Worm (Caenorhabditis elegans) whole organism, young adult: ENCODE results near the gene dyn-1.

Experiments
- B0336.3 ChIP-seq: fragments of 200-800 bp; sonication (Bioruptor generic); IDR thresholded peaks from 2 replicates; pipeline ENCODE4 v1.3.6; 2022; ENCODE audit warnings: missing genetic modification characterization, missing compliant biosample characterization
- C06A6.2 ChIP-seq: fragments of 200-800 bp; sonication (Bioruptor generic); conservative IDR thresholded peaks from 2 replicates; pipeline ENCODE4 v1.3.6; 2022; ENCODE audit warnings: missing genetic modification characterization, missing compliant biosample characterization
- D2030.7 ChIP-seq: fragments of 200-800 bp; sonication (Bioruptor generic); IDR thresholded peaks from 2 replicates; pipeline ENCODE4 v1.3.6; 2022; ENCODE audit warnings: missing genetic modification reagents, missing genetic modification characterization, missing compliant biosample characterization
- F23B12.7 ChIP-seq: sonication (generic microtip); optimal IDR thresholded peaks from 2 replicates; lab custom pipeline; 2017; ENCODE audit warnings: missing genetic modification characterization, mild to moderate bottlenecking, missing compliant biosample characterization, antibody characterized with exemption, moderate library complexity; ENCODE audit not compliant: insufficient read depth
- F37B4.10 ChIP-seq: fragments of 200-800 bp; sonication (Bioruptor generic); IDR thresholded peaks from 2 replicates; pipeline ENCODE4 v1.3.6; 2022; ENCODE audit warnings: missing genetic modification characterization, missing compliant biosample characterization
- F55B11.4 ChIP-seq: sonication (generic microtip); optimal IDR thresholded peaks from 2 replicates; lab custom pipeline; 2016; ENCODE audit warnings: missing compliant biosample characterization, missing genetic modification characterization, borderline replicate concordance; ENCODE audit not compliant: insufficient read depth
- F57C9.4 ChIP-seq: sonication (generic microtip); optimal IDR thresholded peaks from 2 replicates; lab custom pipeline; 2017; ENCODE audit warnings: mild to moderate bottlenecking, missing genetic modification characterization, missing compliant biosample characterization
- K12H6.12 ChIP-seq: fragments of 200-800 bp; sonication (Bioruptor generic); optimal IDR thresholded peaks from 2 replicates; lab custom pipeline; 2018; ENCODE audit warnings: mild to moderate bottlenecking, missing genetic modification characterization, missing compliant biosample characterization
- T26A5.8 ChIP-seq: sonication (generic microtip); optimal IDR thresholded peaks from 2 replicates; lab custom pipeline; 2016; ENCODE audit warnings: missing genetic modification characterization, missing compliant biosample characterization
- Y67H2A.10 ChIP-seq: fragments of 200-800 bp; sonication (Bioruptor generic); conservative IDR thresholded peaks from 2 replicates; pipeline ENCODE4 v1.3.6; 2022; ENCODE audit warnings: missing genetic modification reagents, missing genetic modification characterization, missing compliant biosample characterization
- Y79H2A.3 ChIP-seq: fragments of 200-800 bp; sonication (Bioruptor generic); conservative IDR thresholded peaks from 2 replicates; pipeline ENCODE4 v1.3.6; 2022; ENCODE audit warnings: missing genetic modification reagents, missing genetic modification characterization, missing compliant biosample characterization
- Y95B8A.8 ChIP-seq: fragments of 200-800 bp; sonication (Bioruptor generic); IDR thresholded peaks from 2 replicates; pipeline ENCODE4 v1.3.6; 2022; ENCODE audit warnings: missing genetic modification reagents, missing genetic modification characterization, missing compliant biosample characterization
- ZK185.1 ChIP-seq: sonication (generic microtip); optimal IDR thresholded peaks from 2 replicates; lab custom pipeline; 2016; ENCODE audit warnings: mild to moderate bottlenecking, missing genetic modification characterization, missing compliant biosample characterization; ENCODE audit not compliant: poor library complexity, severe bottlenecking
- akir-1 ChIP-seq: fragments of 200-800 bp; sonication (Bioruptor generic); optimal IDR thresholded peaks from 2 replicates; lab custom pipeline; 2018; ENCODE audit warnings: mild to moderate bottlenecking, missing genetic modification characterization, moderate library complexity, missing compliant biosample characterization
- athp-1 ChIP-seq: sonication (generic microtip); optimal IDR thresholded peaks from 2 replicates; lab custom pipeline; 2017; ENCODE audit warnings: mild to moderate bottlenecking, missing genetic modification characterization, missing compliant biosample characterization
- attf-3 ChIP-seq: fragments of 200-800 bp; sonication (Bioruptor generic); conservative IDR thresholded peaks from 2 replicates; pipeline ENCODE4 v1.3.6; 2022; ENCODE audit warnings: missing genetic modification reagents, missing genetic modification characterization, missing compliant biosample characterization
- attf-6 ChIP-seq: fragments of 200-800 bp; sonication (Bioruptor generic); IDR thresholded peaks from 2 replicates; pipeline ENCODE4 v1.3.6; 2022; ENCODE audit warnings: missing genetic modification reagents, missing genetic modification characterization, missing compliant biosample characterization
- ceh-58 ChIP-seq: fragments of 200-800 bp; sonication (Bioruptor generic); IDR thresholded peaks from 2 replicates; pipeline ENCODE4 v1.3.6; 2022; ENCODE audit warnings: missing genetic modification characterization, missing compliant biosample characterization
- dpl-1 ChIP-seq: fragments of 150-350 bp; optimal IDR thresholded peaks from 2 replicates; lab custom pipeline; 2014; ENCODE audit warnings: missing biosample characterization, missing genetic modification reagents, missing genetic modification characterization
- efl-1 ChIP-seq: fragments of 150-350 bp; optimal IDR thresholded peaks from 2 replicates; lab custom pipeline; 2014; ENCODE audit warnings: missing biosample characterization, missing genetic modification reagents, missing genetic modification characterization
- fkh-3 ChIP-seq: sonication (generic microtip); optimal IDR thresholded peaks from 2 replicates; lab custom pipeline; 2016; ENCODE audit warnings: mild to moderate bottlenecking, missing genetic modification characterization, missing compliant biosample characterization
- him-1 ChIP-seq: sonication (generic microtip); optimal IDR thresholded peaks from 2 replicates; lab custom pipeline; 2016; ENCODE audit warnings: missing genotype, missing genetic modification reagents, missing genetic modification characterization, missing compliant biosample characterization
- hlh-12 ChIP-seq: sonication (generic microtip); optimal IDR thresholded peaks from 2 replicates; lab custom pipeline; 2016; ENCODE audit warnings: missing genetic modification characterization, missing compliant biosample characterization
- hmg-1.2 ChIP-seq: fragments of 200-800 bp; sonication (Bioruptor generic); IDR thresholded peaks from 2 replicates; pipeline ENCODE4 v1.3.6; 2022; ENCODE audit warnings: missing genetic modification reagents, missing genetic modification characterization, missing compliant biosample characterization
- hrde-1 ChIP-seq: sonication (generic microtip); optimal IDR thresholded peaks from 2 replicates; lab custom pipeline; 2016; ENCODE audit warnings: missing genetic modification characterization, mild to moderate bottlenecking, missing compliant biosample characterization, moderate library complexity, missing genotype, missing genetic modification reagents, borderline replicate concordance
- let-607 ChIP-seq, 2 experiments: fragments of 200-800 bp in 1 of 2; sonication (Bioruptor generic) in 1 of 2; sonication (generic microtip) in 1 of 2; optimal IDR thresholded peaks; 2 replicates each; lab custom pipeline; 2016 to 2018; ENCODE audit warnings: mild to moderate bottlenecking in 2 of 2, missing compliant biosample characterization in 2 of 2, missing genetic modification characterization in 2 of 2, moderate library complexity in 2 of 2, missing genotype in 1 of 2
- lin-26 ChIP-seq: fragments of 200-800 bp; sonication (Bioruptor generic); IDR thresholded peaks from 2 replicates; pipeline ENCODE4 v1.3.6; 2022; ENCODE audit warnings: missing genetic modification reagents, missing genetic modification characterization, missing compliant biosample characterization
- lin-35 ChIP-seq, 3 experiments: fragments of 150-350 bp in 2 of 3; sonication (generic microtip) in 1 of 3; optimal IDR thresholded peaks; 2 replicates each; lab custom pipeline; 2014 to 2018; ENCODE audit warnings: missing biosample characterization in 3 of 3, missing genetic modification characterization in 3 of 3, missing genetic modification reagents in 3 of 3
- lsy-27 ChIP-seq: sonication (generic microtip); optimal IDR thresholded peaks from 2 replicates; lab custom pipeline; 2017; ENCODE audit warnings: missing genetic modification characterization, mild to moderate bottlenecking, missing compliant biosample characterization, antibody characterized with exemption, missing genotype, borderline replicate concordance; ENCODE audit not compliant: insufficient read depth
- madf-6 ChIP-seq: fragments of 200-800 bp; sonication (Bioruptor generic); IDR thresholded peaks from 2 replicates; pipeline ENCODE4 v1.3.6; 2022; ENCODE audit warnings: missing genetic modification reagents, missing genetic modification characterization, missing compliant biosample characterization
- mcd-1 ChIP-seq: fragments of 200-800 bp; sonication (Bioruptor generic); IDR thresholded peaks from 2 replicates; pipeline ENCODE4 v1.3.6; 2022; ENCODE audit warnings: missing genetic modification reagents, missing genetic modification characterization, missing compliant biosample characterization
- mes-4 ChIP-seq: sonication (generic microtip); optimal IDR thresholded peaks from 2 replicates; lab custom pipeline; 2016; ENCODE audit warnings: missing genotype, missing genetic modification characterization, missing compliant biosample characterization
- nhr-179 ChIP-seq: sonication (generic microtip); optimal IDR thresholded peaks from 2 replicates; lab custom pipeline; 2016; ENCODE audit warnings: mild to moderate bottlenecking, missing genetic modification characterization, missing compliant biosample characterization
- rcor-1 ChIP-seq: fragments of 200-800 bp; sonication (Bioruptor generic); IDR thresholded peaks from 2 replicates; pipeline ENCODE4 v1.3.6; 2022; ENCODE audit warnings: missing genetic modification reagents, missing genetic modification characterization, missing compliant biosample characterization
- rec-8 ChIP-seq, 2 experiments: sonication (generic microtip); optimal IDR thresholded peaks; 2 replicates each; lab custom pipeline; 2016; ENCODE audit warnings: mild to moderate bottlenecking in 2 of 2, missing genetic modification characterization in 2 of 2, missing genetic modification reagents in 2 of 2, missing genotype in 2 of 2, missing biosample characterization in 1 of 2, missing compliant biosample characterization in 1 of 2, moderate library complexity in 1 of 2
- snpc-1.1 ChIP-seq: sonication (generic microtip); optimal IDR thresholded peaks from 2 replicates; lab custom pipeline; 2017; ENCODE audit warnings: missing genetic modification characterization, mild to moderate bottlenecking, missing compliant biosample characterization, antibody characterized with exemption, moderate library complexity, missing genotype, missing genetic modification reagents; ENCODE audit not compliant: insufficient read depth
- snpc-1.3 ChIP-seq: sonication (generic microtip); optimal IDR thresholded peaks from 2 replicates; lab custom pipeline; 2017; ENCODE audit warnings: missing genetic modification characterization, mild to moderate bottlenecking, missing compliant biosample characterization, antibody characterized with exemption, moderate library complexity, missing genotype, missing genetic modification reagents; ENCODE audit not compliant: insufficient read depth
- somi-1 ChIP-seq: fragments of 200-800 bp; sonication (Bioruptor generic); optimal IDR thresholded peaks from 2 replicates; lab custom pipeline; 2018; ENCODE audit warnings: mild to moderate bottlenecking, missing genetic modification characterization, missing compliant biosample characterization
- unc-130 ChIP-seq: sonication (generic microtip); optimal IDR thresholded peaks from 2 replicates; lab custom pipeline; 2016; ENCODE audit warnings: missing genetic modification reagents, missing genetic modification characterization, missing compliant biosample characterization
- xnd-1 ChIP-seq: sonication (generic microtip); optimal IDR thresholded peaks from 2 replicates; lab custom pipeline; 2016; ENCODE audit warnings: missing genotype, missing genetic modification reagents, missing genetic modification characterization, missing compliant biosample characterization
- zfh-2 ChIP-seq: fragments of 200-800 bp; sonication (Bioruptor generic); conservative IDR thresholded peaks from 2 replicates; pipeline ENCODE4 v1.3.6; 2022; ENCODE audit warnings: missing genetic modification reagents, missing genetic modification characterization, missing compliant biosample characterization
- ztf-18 ChIP-seq: sonication (generic microtip); optimal IDR thresholded peaks from 2 replicates; lab custom pipeline; 2016; ENCODE audit warnings: missing genotype, mild to moderate bottlenecking, missing genetic modification characterization, missing compliant biosample characterization
- ztf-22 ChIP-seq: fragments of 200-800 bp; sonication (Bioruptor generic); optimal IDR thresholded peaks from 2 replicates; lab custom pipeline; 2018; ENCODE audit warnings: mild to moderate bottlenecking, missing genetic modification characterization, moderate library complexity, missing compliant biosample characterization
- ztf-26 ChIP-seq: sonication (generic microtip); optimal IDR thresholded peaks from 2 replicates; lab custom pipeline; 2017; ENCODE audit warnings: missing genetic modification characterization, missing compliant biosample characterization
- ztf-3 ChIP-seq: fragments of 200-800 bp; sonication (Bioruptor generic); optimal IDR thresholded peaks from 2 replicates; lab custom pipeline; 2018; ENCODE audit warnings: mild to moderate bottlenecking, missing genetic modification characterization, missing compliant biosample characterization

dyn-1 gene

DNA sequence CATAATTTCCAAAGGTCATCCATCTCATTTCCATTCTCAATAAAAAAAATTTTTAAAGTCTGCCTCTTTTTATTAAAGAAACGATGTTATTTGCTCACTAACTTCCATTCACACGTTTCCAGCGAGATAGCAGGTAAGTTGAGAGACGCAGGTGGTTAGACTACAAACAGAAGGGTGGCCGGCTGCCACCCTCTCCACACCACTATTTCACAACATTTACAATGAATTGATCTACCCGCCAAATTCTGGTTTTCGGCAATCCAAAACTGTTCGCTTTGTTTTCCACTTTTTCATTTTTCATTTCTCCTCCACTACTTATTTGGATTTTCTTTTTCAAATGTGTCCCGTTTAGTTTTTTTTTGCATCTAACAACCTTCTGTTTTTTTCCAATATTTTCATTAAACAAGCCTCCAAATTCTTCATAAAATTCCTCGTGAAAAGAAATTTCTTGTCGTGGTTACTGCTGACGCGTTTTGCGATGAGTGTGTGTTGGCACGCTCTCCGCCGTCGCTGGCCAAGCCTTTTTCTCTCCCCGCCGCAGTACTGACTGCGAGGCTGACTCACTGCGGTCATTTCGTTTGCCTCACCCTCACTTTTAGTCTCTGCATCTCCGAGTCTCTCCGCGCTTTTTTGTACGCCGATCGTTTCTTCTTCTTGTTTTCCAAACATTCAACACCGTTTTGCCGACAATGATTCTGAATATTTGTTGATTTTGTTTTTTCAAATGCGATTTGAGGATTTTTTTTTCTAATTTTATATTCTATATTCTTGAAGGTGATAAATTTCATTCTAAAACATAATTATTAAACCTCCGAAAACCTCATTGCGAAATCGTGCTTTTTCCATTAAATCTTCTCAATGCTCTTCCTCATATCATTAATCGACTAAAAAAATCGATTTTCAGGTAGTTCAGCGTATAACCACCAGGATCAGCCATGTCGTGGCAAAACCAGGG is at the start of gene dyn-1:
Gene dyn-1, plus strand, starts transcription at position 905 of the 955 bp plus-strand sequence.
- TF ChIP-seq akir-1 (GFP tag; lab: Kevin White, UChicago): no peak
- TF ChIP-seq ceh-58: no peak
- TF ChIP-seq F23B12.7 (tag; lab: Kevin White, UChicago): no peak
- no peak; the same call in 1 of the 2 replicates for TF ChIP-seq madf-6
- no peak for TF ChIP-seq rcor-1 (GFP tag; lab: Robert Waterston, UW)
- no peak for TF ChIP-seq fkh-3 (tag; lab: Kevin White, UChicago)
- TF ChIP-seq Y79H2A.3 (GFP tag; lab: Robert Waterston, UW): no peak
- TF ChIP-seq attf-3 (GFP tag; lab: Robert Waterston, UW): no peak
- no peak for TF ChIP-seq F55B11.4
- no peak for TF ChIP-seq F57C9.4
- peak; percentile 29 to 62 for TF ChIP-seq let-607 (tag; optimal IDR thresholded peaks at IDR 0.05; lab: Kevin White, UChicago)
- TF ChIP-seq Y67H2A.10 (GFP tag; lab: Robert Waterston, UW): no peak
- TF ChIP-seq hrde-1 (tag; lab: Kevin White, UChicago): no peak
- TF ChIP-seq athp-1 (tag; lab: Kevin White, UChicago): no peak
- TF ChIP-seq ztf-26 (tag; lab: Kevin White, UChicago): peak; percentile 76
- TF ChIP-seq B0336.3: peak; percentile 49; the same call in 1 of the 2 replicates
- no peak for TF ChIP-seq Y95B8A.8 (GFP tag; lab: Robert Waterston, UW)
- no peak for TF ChIP-seq nhr-179
- no peak for TF ChIP-seq mes-4 (tag; lab: Kevin White, UChicago)
- no peak for TF ChIP-seq ztf-22 (GFP tag; lab: Kevin White, UChicago)
- peak; percentile 28 for TF ChIP-seq efl-1 (GFP tag; lab: Kevin White, UChicago)
- TF ChIP-seq hlh-12: no peak
- TF ChIP-seq lin-26 (GFP tag; lab: Robert Waterston, UW): 0 out of 2 replicates have a peak, but pooled peaks have one; percentile 13
- no peak for TF ChIP-seq snpc-1.1
- peak; percentile 18 for TF ChIP-seq somi-1 (GFP tag; lab: Kevin White, UChicago)
- no peak for TF ChIP-seq lsy-27 (tag; lab: Kevin White, UChicago)
- TF ChIP-seq ztf-3 (GFP tag; lab: Kevin White, UChicago): peak; percentile 7
- TF ChIP-seq rec-8 (tag; optimal IDR thresholded peaks at IDR 0.05; lab: Kevin White, UChicago): no peak
- peak; percentile 92 for TF ChIP-seq ztf-18 (tag; lab: Kevin White, UChicago)
- no peak for TF ChIP-seq T26A5.8 (tag; lab: Kevin White, UChicago)
- no peak for TF ChIP-seq attf-6 (GFP tag; lab: Robert Waterston, UW)
- peak; percentile 36 for TF ChIP-seq K12H6.12
- peak; percentile 64 for TF ChIP-seq mcd-1 (GFP tag; lab: Robert Waterston, UW)
- no peak for TF ChIP-seq ZK185.1
- no peak for TF ChIP-seq xnd-1 (tag; lab: Kevin White, UChicago)
- no peak for TF ChIP-seq unc-130 (GFP tag; lab: Kevin White, UChicago)
- peak; percentile 57; the same call in 1 of the 2 replicates for TF ChIP-seq hmg-1.2
- no peak for TF ChIP-seq him-1 (tag; lab: Kevin White, UChicago)
- TF ChIP-seq zfh-2 (GFP tag; lab: Robert Waterston, UW): peak; percentile 92
- no peak for TF ChIP-seq dpl-1 (GFP tag; lab: Kevin White, UChicago)
- peak in 1 of 3 experiments; percentile 7 for TF ChIP-seq lin-35 (GFP tag; optimal IDR thresholded peaks at IDR 0.05; lab: Kevin White, UChicago)
- peak; percentile 48 for TF ChIP-seq C06A6.2
- TF ChIP-seq snpc-1.3 (tag; lab: Kevin White, UChicago): no peak
- TF ChIP-seq F37B4.10 (GFP tag; lab: Robert Waterston, UW): no peak
- no peak for TF ChIP-seq D2030.7 (GFP tag; lab: Robert Waterston, UW)
